Fruit fly (Drosophila melanogaster): ENCODE measurements around the gene Tango14.

The Tango14 gene

dm6 chr2L:1123078-1123818, 35.2 kb upstream of the Tango14 start (continued):
- TF ChIP-seq Sox100B (GFP tag; optimal IDR thresholded peaks at IDR 0.05) (peak; percentile 57), CG10979 (tag; optimal IDR thresholded peaks at IDR 0.05) (peak; percentile 52), CoRest (tag; optimal IDR thresholded peaks at IDR 0.05) (peak; percentile 34), CG10431 (GFP tag; optimal IDR thresholded peaks at IDR 0.05) (peak; percentile 33), Hr78 (GFP tag; optimal IDR thresholded peaks at IDR 0.05) (no peak), crol (GFP tag; IDR thresholded peaks at IDR 0.05) (no peak), grn (GFP tag; optimal IDR thresholded peaks at IDR 0.05) (peak; percentile 51), CG6254 (GFP tag; optimal IDR thresholded peaks at IDR 0.05) (peak; percentile 61), gsb (GFP tag; IDR thresholded peaks at IDR 0.05) (no peak), trh (GFP tag; optimal IDR thresholded peaks at IDR 0.05) (no peak), eve (GFP tag; optimal IDR thresholded peaks at IDR 0.05) (no peak), CG17385 (GFP tag; optimal IDR thresholded peaks at IDR 0.05) (peak; percentile 20), pho (GFP tag; optimal IDR thresholded peaks at IDR 0.05) (no peak), CG14441 (GFP tag; IDR thresholded peaks at IDR 0.05) (no peak), B-H2 (GFP tag; optimal IDR thresholded peaks at IDR 0.05) (no peak), fd96Cb (tag; optimal IDR thresholded peaks at IDR 0.05) (peak; percentile 29), CG18011 (GFP tag; optimal IDR thresholded peaks at IDR 0.05) (no peak), exex (tag; optimal IDR thresholded peaks at IDR 0.05) (peak; percentile 14), mam (GFP tag; optimal IDR thresholded peaks at IDR 0.05) (no peak), gsb-n (tag; optimal IDR thresholded peaks at IDR 0.05) (peak; percentile 82), zen2 (GFP tag; IDR thresholded peaks at IDR 0.05; ENCODE audit: partially characterized antibody) (no peak), Antp (GFP tag; optimal IDR thresholded peaks at IDR 0.05) (no peak), ato (GFP tag; IDR thresholded peaks at IDR 0.05; ENCODE audit: partially characterized antibody) (no peak), CG8359 (GFP tag; optimal IDR thresholded peaks at IDR 0.05; ENCODE audit: borderline replicate concordance) (peak; percentile 59), stc (GFP tag; IDR thresholded peaks at IDR 0.05) (no peak), CG11504 (tag; optimal IDR thresholded peaks at IDR 0.05) (peak; percentile 67), CG4730 (GFP tag; IDR thresholded peaks at IDR 0.05) (no peak), CG2129 (GFP tag; IDR thresholded peaks at IDR 0.05; ENCODE audit: partially characterized antibody) (no peak), vvl (GFP tag; IDR thresholded peaks at IDR 0.05) (peak; percentile 15; the same call in 1 of the 2 replicates), vnd (GFP tag; IDR thresholded peaks at IDR 0.05; ENCODE audit: partially characterized antibody) (no peak), CG30020 (tag; optimal IDR thresholded peaks at IDR 0.05) (no peak), Side (GFP tag; optimal IDR thresholded peaks at IDR 0.05) (no peak), CG10565 (GFP tag; optimal IDR thresholded peaks at IDR 0.05) (no peak), kni (GFP tag; optimal IDR thresholded peaks at IDR 0.05) (peak; percentile 48), Bdp1 (GFP tag; optimal IDR thresholded peaks at IDR 0.05) (no peak), CG7839 (tag; optimal IDR thresholded peaks at IDR 0.05) (peak; percentile 37), lab (GFP tag; optimal IDR thresholded peaks at IDR 0.05) (peak; percentile 63), Tbp (GFP tag; optimal IDR thresholded peaks at IDR 0.05) (no peak), CG13424 (tag; optimal IDR thresholded peaks at IDR 0.05) (peak; percentile 34), ham (GFP tag; IDR thresholded peaks at IDR 0.05) (no peak), crc (GFP tag; optimal IDR thresholded peaks at IDR 0.05) (no peak), cg (GFP tag; optimal IDR thresholded peaks at IDR 0.05) (no peak), zfh2 (GFP tag; optimal IDR thresholded peaks at IDR 0.05) (no peak), Six4 (GFP tag; optimal IDR thresholded peaks at IDR 0.05) (no peak), Fer2 (tag; optimal IDR thresholded peaks at IDR 0.05) (no peak), CG7556 (GFP tag; optimal IDR thresholded peaks at IDR 0.05) (peak; percentile 34), cato (GFP tag; optimal IDR thresholded peaks at IDR 0.05; ENCODE audit: borderline replicate concordance) (no peak), CG4707 (GFP tag; optimal IDR thresholded peaks at IDR 0.05) (peak; percentile 55), mirr (GFP tag; optimal IDR thresholded peaks at IDR 0.05) (no peak)
